Fruit fly (Drosophila melanogaster): ENCODE measurements around the gene CG33664.

CG33664 gene

dm6 chrX:6349231-6349630 lies 34.8 kb upstream of the CG33664 start:
- TF ChIP-seq Myc (optimal IDR thresholded peaks at IDR 0.05), result no peak
- no peak for TF ChIP-seq Sin3A (optimal IDR thresholded peaks at IDR 0.05)
- TF ChIP-seq psq (optimal IDR thresholded peaks at IDR 0.05), result no peak
- no peak for TF ChIP-seq ttk (optimal IDR thresholded peaks at IDR 0.05)
- TF ChIP-seq h (optimal IDR thresholded peaks at IDR 0.05), result no peak

DNA sequence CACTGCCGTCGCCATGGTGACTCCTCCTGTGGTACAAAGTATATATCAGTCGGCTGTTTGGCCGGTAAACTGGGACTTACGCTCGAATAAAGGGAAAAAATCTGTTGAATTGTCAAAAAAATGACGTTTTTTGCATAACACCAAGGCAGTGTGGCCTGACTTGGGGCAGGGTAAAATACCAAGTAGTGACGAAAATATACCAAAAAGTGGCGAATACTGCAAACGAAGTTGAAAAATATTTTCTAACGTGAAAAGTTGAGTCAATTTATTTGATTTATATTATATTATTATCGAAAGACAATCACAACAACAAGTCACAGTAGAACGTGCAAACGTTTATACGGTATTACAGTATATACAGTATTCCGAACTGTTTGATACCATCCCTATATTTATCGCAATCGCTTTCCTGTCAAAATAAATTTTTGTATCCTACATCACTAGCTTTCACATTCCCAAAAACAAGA lies 33.8 kb upstream of the CG33664 start, which contains the start of the genes ND-B16.6 and kdn:
TSS of gene ND-B16.6 (minus strand) at position 189 of the 467 bp plus-strand sequence.
TSS of gene kdn (plus strand) at position 417 of the 467 bp plus-strand sequence.
- no peak for TF ChIP-seq h (optimal IDR thresholded peaks at IDR 0.05)
- no peak for TF ChIP-seq ttk (optimal IDR thresholded peaks at IDR 0.05)
- TF ChIP-seq Sin3A (optimal IDR thresholded peaks at IDR 0.05), result no peak
- TF ChIP-seq psq (optimal IDR thresholded peaks at IDR 0.05), result no peak
- no peak for TF ChIP-seq insv (optimal IDR thresholded peaks at IDR 0.05)
- TF ChIP-seq Myc (optimal IDR thresholded peaks at IDR 0.05), result no peak

DNA sequence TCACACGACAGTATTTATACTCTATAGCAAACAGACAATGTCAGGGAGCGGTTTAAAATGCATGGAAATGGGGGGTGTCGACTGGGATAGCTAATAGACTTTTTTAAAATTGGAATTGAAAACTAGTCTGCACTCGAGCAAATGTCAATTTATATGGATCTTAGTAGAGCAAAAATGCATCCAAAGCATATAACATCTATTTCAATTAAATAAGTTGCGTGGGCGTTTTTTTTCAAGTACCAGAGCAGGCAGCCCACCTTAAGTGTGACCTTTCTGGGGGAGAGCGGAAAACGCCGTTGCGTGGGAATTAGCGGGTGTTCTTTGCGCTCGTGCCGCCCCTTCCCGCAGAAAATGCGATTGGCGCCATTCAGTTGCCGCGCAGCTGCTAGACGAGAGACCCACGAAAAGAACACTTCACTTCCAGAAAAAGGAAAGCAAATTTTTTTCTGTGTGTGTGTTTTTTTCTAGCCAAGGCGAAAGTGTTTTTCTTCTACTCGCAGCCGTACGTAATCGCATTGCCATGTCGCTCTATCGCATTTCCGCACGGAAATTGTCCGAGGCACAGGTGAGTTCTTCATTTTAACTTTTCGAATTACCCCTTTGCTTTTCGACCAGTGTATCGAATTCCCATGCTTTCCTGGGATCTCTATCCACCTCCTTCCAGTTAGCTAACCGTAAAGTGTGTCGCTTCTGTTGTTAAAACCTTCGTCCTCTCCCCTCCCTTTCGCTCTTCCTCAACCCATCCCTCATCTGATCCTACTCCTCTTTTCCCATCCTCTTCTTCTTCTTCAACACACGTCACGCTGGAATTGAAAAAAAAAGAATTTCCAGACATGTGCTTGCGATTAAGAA lies 31.9 kb upstream of the CG33664 start:
- TF ChIP-seq ttk (optimal IDR thresholded peaks at IDR 0.05), result no peak
- TF ChIP-seq Myc (optimal IDR thresholded peaks at IDR 0.05), result no peak

DNA sequence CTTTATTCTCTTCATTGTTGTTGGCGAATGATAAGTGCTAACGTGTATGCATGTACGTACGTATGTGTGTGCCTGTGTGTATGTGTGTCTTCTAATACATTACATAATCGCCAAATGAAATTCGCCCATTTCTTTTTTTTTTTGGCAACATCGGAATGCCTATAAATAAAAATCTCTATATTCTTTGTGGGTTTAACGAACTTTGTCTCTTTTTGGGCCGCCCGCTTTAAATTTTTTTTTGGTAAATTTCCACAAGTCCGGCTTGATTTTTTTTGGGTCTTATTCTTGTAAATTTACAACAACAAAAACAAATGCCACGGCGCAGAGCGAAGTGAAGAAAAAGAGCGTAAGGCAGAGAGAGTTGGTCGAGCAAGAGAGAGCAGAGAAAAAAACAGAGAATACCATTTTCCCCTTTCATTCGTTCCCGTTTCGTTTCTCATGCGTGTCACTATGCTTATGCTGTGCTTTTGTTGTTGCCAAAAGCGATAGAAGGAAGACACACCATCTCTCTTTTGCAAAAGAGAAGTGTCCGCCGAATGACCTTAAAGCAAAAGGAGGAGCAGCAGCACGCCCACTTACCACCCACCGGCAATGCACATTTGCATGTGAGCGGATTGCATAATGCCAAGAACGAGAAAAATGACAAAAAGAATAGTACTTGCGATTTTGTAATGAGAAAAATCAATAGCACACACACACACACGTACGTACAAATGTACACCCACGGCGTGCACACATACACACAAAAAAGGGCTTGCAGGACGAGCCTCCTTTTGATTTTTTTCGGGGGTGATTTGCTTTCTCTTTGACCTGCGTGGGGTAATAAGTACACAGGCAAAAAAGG lies 31.0 kb upstream of the CG33664 start:
- TF ChIP-seq ttk (optimal IDR thresholded peaks at IDR 0.05) (no peak), h (optimal IDR thresholded peaks at IDR 0.05) (no peak), Myc (optimal IDR thresholded peaks at IDR 0.05) (no peak), psq (optimal IDR thresholded peaks at IDR 0.05) (no peak), insv (optimal IDR thresholded peaks at IDR 0.05) (no peak), Sin3A (optimal IDR thresholded peaks at IDR 0.05) (no peak)

DNA sequence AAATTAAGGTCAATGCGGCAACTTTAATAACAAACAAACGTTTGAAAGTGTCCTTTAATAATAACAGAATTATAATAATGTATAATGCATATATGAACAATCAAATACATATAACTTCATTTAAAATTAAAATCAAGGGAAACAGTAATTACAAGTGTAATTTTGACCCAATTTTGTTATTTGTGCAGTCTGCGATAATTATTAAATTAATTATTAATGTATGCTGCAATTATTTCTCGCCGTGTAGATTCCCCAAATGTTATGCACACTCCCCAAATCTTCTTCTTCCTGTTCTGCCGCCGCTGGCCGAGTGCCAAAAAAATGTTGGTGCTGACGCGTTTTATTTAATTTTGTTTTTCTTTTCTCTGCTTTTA lies 30.4 kb upstream of the CG33664 start:
- TF ChIP-seq ttk (optimal IDR thresholded peaks at IDR 0.05), result no peak
- no peak for TF ChIP-seq Sin3A (optimal IDR thresholded peaks at IDR 0.05)
- no peak for TF ChIP-seq Myc (optimal IDR thresholded peaks at IDR 0.05)
- TF ChIP-seq h (optimal IDR thresholded peaks at IDR 0.05), result no peak
- TF ChIP-seq insv (optimal IDR thresholded peaks at IDR 0.05), result no peak
- TF ChIP-seq psq (optimal IDR thresholded peaks at IDR 0.05), result no peak

DNA sequence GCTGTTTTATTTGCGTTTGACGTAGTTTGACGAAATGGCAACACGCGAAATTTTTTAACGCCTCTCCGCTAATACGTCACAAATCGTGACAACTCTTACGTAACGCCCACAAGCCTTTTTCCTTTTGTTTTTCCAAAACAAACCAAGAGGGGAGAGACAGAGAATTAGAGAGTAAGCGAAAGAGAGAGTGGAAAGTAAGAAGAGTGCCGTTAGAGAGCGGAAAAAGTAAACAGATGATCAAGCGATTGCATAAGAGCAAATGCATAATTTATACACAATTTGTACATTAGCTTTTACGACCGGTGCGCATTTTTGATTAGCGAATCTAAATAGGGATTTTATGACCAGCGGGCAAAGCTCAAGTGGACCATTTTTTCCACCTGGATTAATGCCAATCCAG lies 29.9 kb upstream of the CG33664 start:
- TF ChIP-seq psq (optimal IDR thresholded peaks at IDR 0.05) (no peak), ttk (optimal IDR thresholded peaks at IDR 0.05) (no peak), Myc (optimal IDR thresholded peaks at IDR 0.05) (no peak), Sin3A (optimal IDR thresholded peaks at IDR 0.05) (no peak), h (optimal IDR thresholded peaks at IDR 0.05) (no peak), insv (optimal IDR thresholded peaks at IDR 0.05) (no peak)

DNA sequence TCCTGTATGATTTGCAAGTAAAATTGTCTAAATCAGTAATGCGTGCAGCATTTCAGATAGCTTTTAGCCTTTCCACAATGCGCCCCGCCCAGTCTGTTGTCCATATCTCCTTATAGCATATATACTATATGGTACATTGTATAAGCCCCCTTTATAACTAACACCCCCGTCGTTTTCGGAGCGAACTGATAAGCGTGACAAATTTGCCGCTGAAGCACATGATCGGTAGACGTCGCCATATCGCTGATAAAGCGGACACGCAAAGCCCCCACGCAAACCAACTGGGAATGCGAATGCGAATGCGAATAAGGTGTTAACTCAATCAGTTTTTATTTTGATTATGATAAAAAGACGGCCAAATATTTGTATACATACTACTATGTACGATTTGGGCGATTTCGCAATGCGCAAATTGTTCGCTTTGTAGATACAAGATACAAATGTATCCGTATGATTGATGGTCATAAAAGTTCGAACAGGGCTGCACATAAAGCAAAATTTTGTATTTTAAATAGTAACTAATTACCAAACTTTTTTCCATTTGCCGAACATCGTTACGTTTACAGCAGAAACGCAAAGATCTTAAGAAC lies 28.8 kb upstream of the CG33664 start:
- no peak for TF ChIP-seq Myc (optimal IDR thresholded peaks at IDR 0.05)
- no peak for TF ChIP-seq insv (optimal IDR thresholded peaks at IDR 0.05)
- TF ChIP-seq psq (optimal IDR thresholded peaks at IDR 0.05), result no peak
- no peak for TF ChIP-seq ttk (optimal IDR thresholded peaks at IDR 0.05)
- TF ChIP-seq Sin3A (optimal IDR thresholded peaks at IDR 0.05), result no peak
- TF ChIP-seq h (optimal IDR thresholded peaks at IDR 0.05), result no peak

DNA sequence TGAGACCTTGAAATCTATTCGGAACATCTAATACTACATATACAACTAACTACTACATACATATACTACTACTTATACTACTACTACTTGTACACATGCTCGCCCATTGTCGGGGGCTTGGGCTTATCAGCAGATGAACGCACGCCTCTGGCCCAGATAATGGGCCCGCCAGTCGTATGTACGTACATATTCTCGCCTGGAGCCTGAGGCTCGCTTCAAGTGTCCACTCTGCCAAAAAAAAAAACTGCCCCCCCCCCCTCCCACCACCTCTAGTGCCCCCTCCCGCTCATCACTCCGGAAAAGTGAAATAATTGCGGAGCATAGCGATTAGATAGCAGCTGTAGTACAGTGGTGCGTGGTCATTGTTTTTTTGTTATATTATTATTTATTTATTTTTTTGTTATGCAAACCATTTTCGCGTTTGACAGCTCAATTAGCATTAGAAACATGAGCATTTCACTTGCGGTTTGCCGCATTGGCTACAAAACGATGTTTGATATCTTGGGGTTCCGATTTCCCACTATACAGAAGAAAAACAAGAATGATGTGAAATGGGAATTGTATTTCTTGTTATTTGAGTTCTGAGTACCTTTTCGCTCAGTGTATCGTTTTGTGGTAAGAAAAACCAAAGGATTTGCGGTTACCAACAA lies 27.1 kb upstream of the CG33664 start:
- TF ChIP-seq psq (optimal IDR thresholded peaks at IDR 0.05), result no peak
- TF ChIP-seq insv (optimal IDR thresholded peaks at IDR 0.05), result no peak
- no peak for TF ChIP-seq Myc (optimal IDR thresholded peaks at IDR 0.05)
- TF ChIP-seq h (optimal IDR thresholded peaks at IDR 0.05), result no peak
- no peak for TF ChIP-seq ttk (optimal IDR thresholded peaks at IDR 0.05)
- TF ChIP-seq Sin3A (optimal IDR thresholded peaks at IDR 0.05), result no peak

DNA sequence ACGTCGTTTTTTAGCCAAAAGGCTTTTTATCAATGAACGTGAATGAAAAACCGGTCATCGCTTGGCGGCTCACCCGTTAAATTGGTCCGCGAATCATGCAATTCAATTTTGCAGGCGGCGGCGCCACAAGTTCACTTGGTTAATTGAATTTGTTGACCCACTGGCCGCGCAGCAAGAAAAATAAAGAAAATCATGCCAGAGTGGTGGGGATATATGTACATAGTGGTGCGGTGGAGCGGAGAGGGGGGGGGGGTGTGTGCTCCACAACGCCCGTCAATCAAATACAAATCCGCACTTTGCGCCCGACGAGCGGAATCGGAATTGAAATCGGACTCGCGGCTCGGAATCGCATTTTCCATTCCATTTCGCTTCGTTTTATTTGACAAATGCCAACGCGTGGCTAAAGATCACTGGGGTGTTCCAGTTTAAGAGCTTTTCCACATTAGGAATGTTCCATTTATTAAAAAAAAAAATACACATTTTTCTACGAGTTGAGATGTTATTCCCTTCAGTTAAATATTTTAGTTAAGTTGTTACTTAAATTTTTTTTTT lies 26.5 kb upstream of the CG33664 start:
- TF ChIP-seq insv (optimal IDR thresholded peaks at IDR 0.05) (no peak), Sin3A (optimal IDR thresholded peaks at IDR 0.05) (no peak), Myc (optimal IDR thresholded peaks at IDR 0.05) (no peak), h (optimal IDR thresholded peaks at IDR 0.05) (no peak), ttk (optimal IDR thresholded peaks at IDR 0.05) (no peak), psq (optimal IDR thresholded peaks at IDR 0.05) (no peak)

dm6 chrX:6358198-6358597 lies 25.8 kb upstream of the CG33664 start:
- no peak for TF ChIP-seq Myc (optimal IDR thresholded peaks at IDR 0.05)
- TF ChIP-seq psq (optimal IDR thresholded peaks at IDR 0.05), result no peak
- no peak for TF ChIP-seq ttk (optimal IDR thresholded peaks at IDR 0.05)
- TF ChIP-seq h (optimal IDR thresholded peaks at IDR 0.05), result no peak
- TF ChIP-seq Sin3A (optimal IDR thresholded peaks at IDR 0.05), result no peak
- no peak for TF ChIP-seq insv (optimal IDR thresholded peaks at IDR 0.05)

DNA sequence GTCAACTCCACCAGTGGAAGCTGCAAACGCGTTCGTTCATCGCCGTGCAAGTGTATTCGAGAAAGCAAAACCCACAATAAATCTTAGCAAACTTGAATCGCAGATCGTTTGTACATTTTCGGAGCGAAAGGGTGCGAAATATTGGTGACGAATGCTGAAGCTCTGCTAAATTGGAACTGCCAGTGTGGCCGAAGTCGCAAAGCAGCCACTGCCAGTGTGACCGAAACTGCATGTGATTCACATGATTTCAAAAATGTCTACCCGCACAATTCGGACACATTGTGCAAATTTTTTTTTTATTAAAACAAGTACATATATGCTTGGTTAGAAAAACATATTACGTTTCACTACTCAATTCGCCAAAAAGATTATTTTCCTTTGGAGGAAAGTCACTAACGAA lies 22.8 kb upstream of the CG33664 start:
- TF ChIP-seq insv (optimal IDR thresholded peaks at IDR 0.05) (no peak), Sin3A (optimal IDR thresholded peaks at IDR 0.05) (no peak), h (optimal IDR thresholded peaks at IDR 0.05) (no peak), psq (optimal IDR thresholded peaks at IDR 0.05) (no peak), ttk (optimal IDR thresholded peaks at IDR 0.05) (no peak), Myc (optimal IDR thresholded peaks at IDR 0.05) (no peak)

Data from Kc167 (cell line).